Fruit fly (Drosophila melanogaster) Kc167 (cell line): ENCODE data around the gene pch2.

Source experiments
- h ChIP-seq: fragments of >200 bp; optimal IDR thresholded peaks from 3 replicates; lab custom pipeline; 2018; ENCODE audit warnings: missing external identifiers
- insv ChIP-seq: fragments of >200 bp; optimal IDR thresholded peaks from 3 replicates; lab custom pipeline; 2018; ENCODE audit warnings: missing external identifiers
- psq ChIP-seq: fragments of >200 bp; optimal IDR thresholded peaks from 2 replicates; lab custom pipeline; 2017; ENCODE audit warnings: missing external identifiers
- ttk ChIP-seq: sonication (Bioruptor generic); optimal IDR thresholded peaks from 2 replicates; lab custom pipeline; 2017; ENCODE audit warnings: missing external identifiers

DNA sequence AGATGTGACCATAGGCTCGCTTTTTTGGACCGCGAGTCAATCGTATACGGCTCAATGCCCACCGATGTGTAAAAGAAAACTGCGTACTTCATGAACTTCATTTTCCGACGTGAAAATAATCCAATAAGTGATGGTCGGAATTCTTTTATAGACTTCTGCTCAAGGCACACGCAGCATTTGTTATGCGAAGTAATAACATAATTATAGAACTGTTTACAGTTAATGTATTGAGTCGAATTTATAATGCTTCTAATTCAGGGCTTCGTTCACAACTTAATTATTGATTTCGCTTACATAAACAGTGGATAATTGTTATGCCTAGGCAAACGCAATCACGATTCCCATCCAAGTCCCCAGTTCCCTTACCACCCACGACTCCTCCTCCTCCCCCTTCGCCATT lies 48.6 kb downstream of the pch2 start, which contains the start of gene Or85c:
- TF ChIP-seq h (lab: Kevin White, UChicago) (no peak), ttk (lab: Kevin White, UChicago) (no peak), insv (no peak), psq (no peak)
